Worm (Caenorhabditis elegans) whole organism, L4/young adult: ENCODE measurements around the gene ech-8.

ENCODE experiments used
- W03F9.2 ChIP-seq: fragments of 150-350 bp; optimal IDR thresholded peaks from 2 replicates; lab custom pipeline; 2014; ENCODE audit warnings: missing biosample characterization, missing genetic modification characterization
- him-1 ChIP-seq: sonication (generic microtip); optimal IDR thresholded peaks from 2 replicates; lab custom pipeline; 2016; ENCODE audit warnings: missing genotype, missing genetic modification reagents, missing genetic modification characterization, missing compliant biosample characterization

DNA sequence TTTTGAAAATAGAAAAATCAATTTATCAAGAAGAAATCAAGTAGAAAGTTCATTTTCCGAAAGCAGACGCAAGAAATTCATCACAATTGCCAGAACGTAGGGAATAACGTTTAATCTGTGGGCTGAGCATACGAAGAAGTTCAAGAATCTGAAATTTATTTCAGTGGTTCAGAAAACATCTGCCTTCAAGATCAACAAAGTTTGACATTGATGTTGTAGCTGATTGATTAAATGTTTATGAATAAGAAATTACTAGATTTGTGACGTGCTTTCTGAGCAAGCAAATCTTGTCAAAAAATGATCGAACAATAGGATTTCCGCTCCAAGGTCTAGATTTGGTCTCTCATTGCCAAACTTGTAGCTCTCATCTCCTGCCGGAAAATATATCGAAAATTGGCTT lies 32.8 kb downstream of the ech-8 start, which contains the start of gene K04D7.6:
- TF ChIP-seq him-1 (tag; lab: Kevin White, UChicago) (no peak), W03F9.2 (tag; lab: Kevin White, UChicago) (no peak)
